Fruit fly (Drosophila melanogaster) whole organism, prepupa: ENCODE measurements around the gene CG7912.

Experiments used
- CG10669 ChIP-seq: fragments of 200-800 bp; sonication (Bioruptor generic); optimal IDR thresholded peaks from 3 replicates; lab custom pipeline; 2018; ENCODE audit warnings: missing biosample characterization, mild to moderate bottlenecking, missing genetic modification characterization, moderate library complexity
- CG11902 ChIP-seq: fragments of 200-800 bp; sonication (Bioruptor generic); optimal IDR thresholded peaks from 3 replicates; lab custom pipeline; 2016; ENCODE audit warnings: missing biosample characterization, missing genetic modification characterization
- Hr39 ChIP-seq: fragments of 200-800 bp; sonication (Bioruptor generic); optimal IDR thresholded peaks from 2 replicates; lab custom pipeline; 2016; ENCODE audit warnings: missing biosample characterization, missing genetic modification characterization
- Lpt ChIP-seq: fragments of 200-800 bp; sonication (Bioruptor generic); optimal IDR thresholded peaks from 3 replicates; lab custom pipeline; 2016; ENCODE audit warnings: missing biosample characterization, missing genetic modification characterization
- Met ChIP-seq: fragments of 200-800 bp; sonication (Bioruptor generic); optimal IDR thresholded peaks from 3 replicates; lab custom pipeline; 2016; ENCODE audit warnings: missing biosample characterization, missing genetic modification characterization
- Sox102F ChIP-seq: fragments of 200-800 bp; sonication (Bioruptor generic); optimal IDR thresholded peaks from 2 replicates; lab custom pipeline; 2016; ENCODE audit warnings: missing biosample characterization, mild to moderate bottlenecking, missing genetic modification characterization
- achi ChIP-seq: fragments of 200-800 bp; sonication (Bioruptor generic); optimal IDR thresholded peaks from 3 replicates; lab custom pipeline; 2016; ENCODE audit warnings: missing biosample characterization, missing genetic modification characterization
- acj6 ChIP-seq: fragments of 200-800 bp; sonication (Bioruptor generic); optimal IDR thresholded peaks from 3 replicates; lab custom pipeline; 2016; ENCODE audit warnings: missing biosample characterization, missing genetic modification characterization
- dsx ChIP-seq: fragments of 200-800 bp; optimal IDR thresholded peaks from 3 replicates; lab custom pipeline; 2019; ENCODE audit warnings: missing biosample characterization, mild to moderate bottlenecking, missing genetic modification characterization, moderate library complexity; ENCODE audit not compliant: poor library complexity, severe bottlenecking
- fd59A ChIP-seq: fragments of 200-800 bp; sonication (Bioruptor generic); optimal IDR thresholded peaks from 2 replicates; lab custom pipeline; 2017; ENCODE audit warnings: missing biosample characterization, mild to moderate bottlenecking, missing genetic modification characterization, missing genetic modification reagents
- pdm3 ChIP-seq: fragments of 200-800 bp; sonication (Bioruptor generic); optimal IDR thresholded peaks from 3 replicates; lab custom pipeline; 2016; ENCODE audit warnings: missing biosample characterization, missing genetic modification characterization

- TF ChIP-seq Lpt (GFP tag; lab: Kevin White, UChicago) = no peak
- no peak for TF ChIP-seq CG11902 (GFP tag; lab: Kevin White, UChicago)
- TF ChIP-seq achi (GFP tag; lab: Kevin White, UChicago) = no peak
- TF ChIP-seq Sox102F (GFP tag; lab: Kevin White, UChicago) = no peak
- no peak for TF ChIP-seq dsx
- no peak for TF ChIP-seq Met
- TF ChIP-seq fd59A (GFP tag; lab: Kevin White, UChicago) = no peak
- TF ChIP-seq CG10669 (GFP tag; lab: Kevin White, UChicago) = no peak
- TF ChIP-seq pdm3 (GFP tag; lab: Kevin White, UChicago) = no peak
- TF ChIP-seq acj6 (GFP tag; lab: Kevin White, UChicago) = no peak
- TF ChIP-seq Hr39 (GFP tag; lab: Kevin White, UChicago) = no peak
These were observed 14.5 kb upstream of the CG7912 start for dm6 chr3R:30023445-30023844.
